Worm (Caenorhabditis elegans): ENCODE results near the gene ddx-35.

ddx-35 gene

DNA sequence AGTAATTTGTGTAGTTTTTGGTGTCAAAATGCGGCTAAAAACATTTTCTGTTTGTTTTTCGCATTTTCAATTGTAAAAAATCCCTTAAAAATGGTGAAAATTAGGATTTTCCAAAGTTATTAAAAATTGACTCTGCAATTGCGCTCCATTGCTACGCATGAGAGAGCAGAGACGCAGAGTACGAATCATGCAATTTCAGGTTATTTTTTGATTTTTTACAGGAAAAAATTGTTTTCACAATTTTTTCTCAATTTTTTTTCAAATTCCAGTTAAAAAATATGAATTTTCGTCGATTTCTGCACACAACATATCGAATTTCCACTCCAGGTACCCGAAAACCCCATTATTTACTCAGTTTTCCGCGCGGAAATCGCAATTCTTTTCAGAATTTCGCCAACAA lies 20.6 kb downstream of the ddx-35 start, which contains the start of gene mtg-1 (continued):
- TF ChIP-seq ama-1 (optimal IDR thresholded peaks at IDR 0.05) (no peak), ama-1 (GFP tag; optimal IDR thresholded peaks at IDR 0.05) (no peak), unc-130 (GFP tag; optimal IDR thresholded peaks at IDR 0.05) (no peak), madf-8 (GFP tag; conservative IDR thresholded peaks at IDR 0.05) (no peak), tbx-9 (tag; optimal IDR thresholded peaks at IDR 0.05; ENCODE audit: borderline replicate concordance) (no peak), lag-1 (GFP tag; IDR thresholded peaks at IDR 0.05) (no peak), hlh-12 (tag; optimal IDR thresholded peaks at IDR 0.05) (no peak), F55B11.4 (tag; optimal IDR thresholded peaks at IDR 0.05; ENCODE audit: borderline replicate concordance, insufficient read depth) (no peak), lsl-1 (GFP tag; optimal IDR thresholded peaks at IDR 0.05) (peak; percentile 10), sea-2 (GFP tag; IDR thresholded peaks at IDR 0.05) (no peak), C06A6.2 (GFP tag; conservative IDR thresholded peaks at IDR 0.05) (no peak), die-1 (tag; optimal IDR thresholded peaks at IDR 0.05) (no peak), D2030.7 (GFP tag; IDR thresholded peaks at IDR 0.05) (peak; percentile 22; the same call in 1 of the 2 replicates), mcd-1 (GFP tag; IDR thresholded peaks at IDR 0.05) (peak; percentile 90), Y56A3A.18 (GFP tag; IDR thresholded peaks at IDR 0.05) (no peak), T26A5.8 (tag; optimal IDR thresholded peaks at IDR 0.05) (no peak), ccch-3 (GFP tag; optimal IDR thresholded peaks at IDR 0.05) (no peak), sptf-2 (GFP tag; optimal IDR thresholded peaks at IDR 0.05) (no peak), F49E8.2 (tag; optimal IDR thresholded peaks at IDR 0.05; ENCODE audit: insufficient read depth) (peak; percentile 14), madf-6 (GFP tag; IDR thresholded peaks at IDR 0.05) (no peak; the same call in 1 of the 2 replicates), tbp1 (GFP tag; optimal IDR thresholded peaks at IDR 0.05) (peak; percentile 6), dox-1 (GFP tag; IDR thresholded peaks at IDR 0.05) (no peak), athp-1 (tag; optimal IDR thresholded peaks at IDR 0.05) (no peak), F33H1.4 (GFP tag; IDR thresholded peaks at IDR 0.05) (peak; percentile 35; the same call in 1 of the 2 replicates), pbrm-1 (GFP tag; IDR thresholded peaks at IDR 0.05) (no peak), lin-54 (GFP tag; optimal IDR thresholded peaks at IDR 0.05) (peak; percentile 48), F37B4.10 (GFP tag; IDR thresholded peaks at IDR 0.05) (no peak), aptf-2 (GFP tag; conservative IDR thresholded peaks at IDR 0.05) (no peak), ztf-26 (tag; optimal IDR thresholded peaks at IDR 0.05) (no peak), repo-1 (tag; optimal IDR thresholded peaks at IDR 0.05) (no peak), sdz-38 (tag; optimal IDR thresholded peaks at IDR 0.05) (no peak), madf-3 (GFP tag; IDR thresholded peaks at IDR 0.05) (no peak), gei-17 (GFP tag; optimal IDR thresholded peaks at IDR 0.05) (no peak), rcor-1 (GFP tag; IDR thresholded peaks at IDR 0.05) (peak; percentile 33; the same call in 1 of the 2 replicates), ztf-22 (GFP tag; optimal IDR thresholded peaks at IDR 0.05) (no peak), egl-44 (GFP tag; IDR thresholded peaks at IDR 0.05) (no peak), egrh-3 (GFP tag; IDR thresholded peaks at IDR 0.05) (no peak)

ce11 chrIII:1532777-1533473 lies 21.3 kb downstream of the ddx-35 start, which contains the start of gene snf-6:
Gene snf-6, minus strand, starts transcription at chrIII:1532827.
- TF ChIP-seq dpl-1 (GFP tag; optimal IDR thresholded peaks at IDR 0.05) (peak; percentile 54), cebp-1 (GFP tag; IDR thresholded peaks at IDR 0.05) (0 out of 2 replicates have a peak, but pooled peaks have one; percentile 13), cebp-1 (tag; optimal IDR thresholded peaks at IDR 0.05) (peak; percentile 72), ama-1 (optimal IDR thresholded peaks at IDR 0.05) (no peak), ama-1 (GFP tag; optimal IDR thresholded peaks at IDR 0.05) (no peak), nhr-90 (tag; optimal IDR thresholded peaks at IDR 0.05) (no peak), egl-18 (GFP tag; IDR thresholded peaks at IDR 0.05) (no peak), attf-6 (GFP tag; IDR thresholded peaks at IDR 0.05) (no peak), F23B12.7 (tag; optimal IDR thresholded peaks at IDR 0.05; ENCODE audit: insufficient read depth) (peak; percentile 41), F33H1.4 (GFP tag; IDR thresholded peaks at IDR 0.05) (peak; percentile 24; the same call in 1 of the 2 replicates), fkh-3 (tag; optimal IDR thresholded peaks at IDR 0.05) (no peak), lin-54 (GFP tag; optimal IDR thresholded peaks at IDR 0.05) (peak; percentile 94), Y53G8AR.9 (GFP tag; conservative IDR thresholded peaks at IDR 0.05) (no peak), ceh-91 (GFP tag; IDR thresholded peaks at IDR 0.05) (0 out of 2 replicates have a peak, but pooled peaks have one; percentile 19), nfyb-1 (GFP tag; IDR thresholded peaks at IDR 0.05) (0 out of 2 replicates have a peak, but pooled peaks have one; percentile 12), ztf-28 (GFP tag; IDR thresholded peaks at IDR 0.05) (no peak), aptf-3 (GFP tag; IDR thresholded peaks at IDR 0.05) (no peak)
